Worm (Caenorhabditis elegans) whole organism, late embryonic: ENCODE measurements around the gene par-3.

Experiments
- C08G9.2 ChIP-seq: sonication (generic microtip); optimal IDR thresholded peaks from 2 replicates; lab custom pipeline; 2016; ENCODE audit warnings: mild to moderate bottlenecking, missing genetic modification characterization, moderate library complexity, missing compliant biosample characterization
- K02D7.2 ChIP-seq: sonication (generic microtip); optimal IDR thresholded peaks from 2 replicates; lab custom pipeline; 2017; ENCODE audit warnings: mild to moderate bottlenecking, missing genetic modification characterization, missing compliant biosample characterization
- K09A11.1 ChIP-seq: sonication (generic microtip); optimal IDR thresholded peaks from 2 replicates; lab custom pipeline; 2017; ENCODE audit warnings: antibody characterized with exemption, mild to moderate bottlenecking, missing genetic modification characterization, missing compliant biosample characterization; ENCODE audit not compliant: insufficient read depth
- T23F11.4 ChIP-seq: fragments of 200-800 bp; sonication (Bioruptor generic); optimal IDR thresholded peaks from 2 replicates; lab custom pipeline; 2018; ENCODE audit warnings: mild to moderate bottlenecking, missing genetic modification characterization, missing compliant biosample characterization
- Y22D7AL.16 ChIP-seq: sonication (generic microtip); optimal IDR thresholded peaks from 2 replicates; lab custom pipeline; 2016; ENCODE audit warnings: missing genetic modification characterization, missing compliant biosample characterization
- ama-1 ChIP-seq: fragments of 150-350 bp; optimal IDR thresholded peaks from 2 replicates; lab custom pipeline; 2014
- ceh-14 ChIP-seq: sonication (generic microtip); optimal IDR thresholded peaks from 2 replicates; lab custom pipeline; 2016; ENCODE audit warnings: missing genotype, missing genetic modification characterization, missing compliant biosample characterization
- ceh-18 ChIP-seq: sonication (generic microtip); optimal IDR thresholded peaks from 2 replicates; lab custom pipeline; 2016; ENCODE audit warnings: missing genetic modification characterization, missing compliant biosample characterization
- ceh-19 ChIP-seq: fragments of 200-800 bp; sonication (Bioruptor generic); optimal IDR thresholded peaks from 2 replicates; lab custom pipeline; 2018; ENCODE audit warnings: mild to moderate bottlenecking, missing genetic modification characterization, missing compliant biosample characterization
- ceh-2 ChIP-seq: sonication (generic microtip); optimal IDR thresholded peaks from 2 replicates; lab custom pipeline; 2016; ENCODE audit warnings: missing genotype, missing genetic modification characterization, missing compliant biosample characterization
- ceh-22 ChIP-seq: sonication (generic microtip); optimal IDR thresholded peaks from 2 replicates; lab custom pipeline; 2017; ENCODE audit warnings: missing biosample characterization, missing genetic modification characterization
- ceh-24 ChIP-seq: sonication (generic microtip); optimal IDR thresholded peaks from 2 replicates; lab custom pipeline; 2016; ENCODE audit warnings: mild to moderate bottlenecking, missing genetic modification characterization, missing compliant biosample characterization
- ceh-30 ChIP-seq: fragments of 150-350 bp; optimal IDR thresholded peaks from 2 replicates; lab custom pipeline; 2014; ENCODE audit warnings: missing biosample characterization, missing genetic modification characterization
- ceh-34 ChIP-seq: sonication (generic microtip); optimal IDR thresholded peaks from 2 replicates; lab custom pipeline; 2016; ENCODE audit warnings: mild to moderate bottlenecking, missing genetic modification characterization, missing compliant biosample characterization
- ceh-45 ChIP-seq: fragments of 200-800 bp; sonication (Bioruptor generic); IDR thresholded peaks from 2 replicates; pipeline ENCODE4 v1.3.6; 2022; ENCODE audit warnings: missing genetic modification reagents, missing genetic modification characterization, missing compliant biosample characterization
- ceh-48 ChIP-seq: sonication (generic microtip); optimal IDR thresholded peaks from 2 replicates; lab custom pipeline; 2016; ENCODE audit warnings: missing genetic modification characterization, inconsistent platforms, missing compliant biosample characterization
- ceh-9 ChIP-seq: sonication (generic microtip); optimal IDR thresholded peaks from 2 replicates; lab custom pipeline; 2016; ENCODE audit warnings: mild to moderate bottlenecking, missing genetic modification characterization, inconsistent platforms, missing compliant biosample characterization
- che-1 ChIP-seq: sonication (generic microtip); optimal IDR thresholded peaks from 2 replicates; lab custom pipeline; 2016; ENCODE audit warnings: mild to moderate bottlenecking, missing genetic modification characterization, missing compliant biosample characterization
- dmd-4 ChIP-seq: sonication (generic microtip); optimal IDR thresholded peaks from 2 replicates; lab custom pipeline; 2016; ENCODE audit warnings: borderline replicate concordance, missing genetic modification characterization, missing compliant biosample characterization
- dve-1 ChIP-seq: sonication (generic microtip); optimal IDR thresholded peaks from 2 replicates; lab custom pipeline; 2017; ENCODE audit warnings: antibody characterized with exemption, mild to moderate bottlenecking, missing genetic modification characterization, missing compliant biosample characterization
- elt-4 ChIP-seq: sonication (generic microtip); optimal IDR thresholded peaks from 2 replicates; lab custom pipeline; 2016; ENCODE audit warnings: missing genetic modification characterization, missing compliant biosample characterization
- eyg-1 ChIP-seq: sonication (generic microtip); optimal IDR thresholded peaks from 2 replicates; lab custom pipeline; 2016; ENCODE audit warnings: missing genotype, missing genetic modification characterization, missing compliant biosample characterization
- fkh-6 ChIP-seq: sonication (generic microtip); optimal IDR thresholded peaks from 2 replicates; lab custom pipeline; 2016; ENCODE audit warnings: missing genetic modification characterization, missing compliant biosample characterization
- hlh-13 ChIP-seq: fragments of 200-800 bp; sonication (Bioruptor generic); optimal IDR thresholded peaks from 2 replicates; lab custom pipeline; 2018; ENCODE audit warnings: mild to moderate bottlenecking, missing genetic modification characterization, missing compliant biosample characterization
- hlh-30 ChIP-seq: sonication (generic microtip); optimal IDR thresholded peaks from 2 replicates; lab custom pipeline; 2017; ENCODE audit warnings: antibody characterized with exemption, missing genetic modification characterization, missing compliant biosample characterization; ENCODE audit not compliant: insufficient read depth
- hlh-8 ChIP-seq: sonication (generic microtip); optimal IDR thresholded peaks from 2 replicates; lab custom pipeline; 2016; ENCODE audit warnings: missing genotype, missing genetic modification characterization, missing compliant biosample characterization
- lim-6 ChIP-seq: sonication (generic microtip); optimal IDR thresholded peaks from 2 replicates; lab custom pipeline; 2016; ENCODE audit warnings: missing genetic modification characterization, missing compliant biosample characterization
- lin-11 ChIP-seq: fragments of 200-800 bp; sonication (Bioruptor generic); optimal IDR thresholded peaks from 2 replicates; lab custom pipeline; 2018; ENCODE audit warnings: mild to moderate bottlenecking, missing genetic modification characterization, missing compliant biosample characterization
- mec-3 ChIP-seq: sonication (generic microtip); optimal IDR thresholded peaks from 2 replicates; lab custom pipeline; 2016; ENCODE audit warnings: borderline replicate concordance, missing genetic modification characterization, missing compliant biosample characterization
- nhr-11 ChIP-seq: fragments of 150-350 bp; optimal IDR thresholded peaks from 2 replicates; lab custom pipeline; 2014; ENCODE audit warnings: missing biosample characterization, missing genetic modification characterization
- odd-2 ChIP-seq: sonication (generic microtip); optimal IDR thresholded peaks from 2 replicates; lab custom pipeline; 2017; ENCODE audit warnings: antibody characterized with exemption, mild to moderate bottlenecking, missing genetic modification characterization, missing compliant biosample characterization
- pag-3 ChIP-seq: sonication (generic microtip); optimal IDR thresholded peaks from 2 replicates; lab custom pipeline; 2016; ENCODE audit warnings: missing compliant biosample characterization, missing genetic modification characterization, borderline replicate concordance
- pat-9 ChIP-seq: fragments of 200-800 bp; sonication (Bioruptor generic); optimal IDR thresholded peaks from 2 replicates; lab custom pipeline; 2018; ENCODE audit warnings: mild to moderate bottlenecking, missing genetic modification characterization, moderate library complexity, missing compliant biosample characterization
- pax-1 ChIP-seq: fragments of 150-350 bp; optimal IDR thresholded peaks from 2 replicates; lab custom pipeline; 2014; ENCODE audit warnings: missing biosample characterization, missing genetic modification characterization
- pha-4 ChIP-seq: fragments of 150-350 bp; optimal IDR thresholded peaks from 2 replicates; lab custom pipeline; 2018; ENCODE audit warnings: missing biosample characterization, missing genetic modification reagents, missing genetic modification characterization
- ref-2 ChIP-seq: sonication (generic microtip); optimal IDR thresholded peaks from 2 replicates; lab custom pipeline; 2016; ENCODE audit warnings: missing genetic modification characterization, missing compliant biosample characterization
- sdc-2 ChIP-seq: sonication (generic microtip); optimal IDR thresholded peaks from 2 replicates; lab custom pipeline; 2016; ENCODE audit warnings: missing genotype, missing genetic modification characterization, missing compliant biosample characterization
- sox-2 ChIP-seq: fragments of 200-800 bp; sonication (Bioruptor generic); IDR thresholded peaks from 2 replicates; pipeline ENCODE4 v1.3.6; 2022; ENCODE audit warnings: missing genetic modification reagents, missing genetic modification characterization, missing compliant biosample characterization
- sox-4 ChIP-seq: sonication (generic microtip); optimal IDR thresholded peaks from 2 replicates; lab custom pipeline; 2017; ENCODE audit warnings: mild to moderate bottlenecking, missing genetic modification characterization, inconsistent platforms, missing compliant biosample characterization
- tbx-2 ChIP-seq: sonication (generic microtip); optimal IDR thresholded peaks from 2 replicates; lab custom pipeline; 2016; ENCODE audit warnings: missing genetic modification characterization, missing compliant biosample characterization
- tbx-7 ChIP-seq: sonication (generic microtip); optimal IDR thresholded peaks from 2 replicates; lab custom pipeline; 2016; ENCODE audit warnings: missing genotype, missing genetic modification characterization, missing compliant biosample characterization
- ttx-3 ChIP-seq: sonication (generic microtip); optimal IDR thresholded peaks from 2 replicates; lab custom pipeline; 2016; ENCODE audit warnings: missing genetic modification reagents, missing genetic modification characterization, missing compliant biosample characterization
- unc-55 ChIP-seq: sonication (generic microtip); optimal IDR thresholded peaks from 2 replicates; lab custom pipeline; 2017; ENCODE audit warnings: missing biosample characterization, missing genetic modification reagents, missing genetic modification characterization
- unc-86 ChIP-seq: sonication (generic microtip); optimal IDR thresholded peaks from 2 replicates; lab custom pipeline; 2016; ENCODE audit warnings: missing genetic modification characterization, missing compliant biosample characterization
- zip-5 ChIP-seq: sonication (generic microtip); optimal IDR thresholded peaks from 2 replicates; lab custom pipeline; 2016; ENCODE audit warnings: missing genetic modification characterization, missing compliant biosample characterization

Gene par-3

ce11 chrIII:5621236-5621635, 42.8 kb upstream of the par-3 start (continued):
- no peak for TF ChIP-seq nhr-11 (tag; lab: Kevin White, UChicago)
- peak; percentile 11 for TF ChIP-seq sox-4
- TF ChIP-seq mec-3 (tag; lab: Kevin White, UChicago): no peak
- TF ChIP-seq elt-4 (tag; lab: Kevin White, UChicago): no peak
- TF ChIP-seq zip-5 (tag; lab: Kevin White, UChicago): no peak
- TF ChIP-seq ama-1 (lab: Kevin White, UChicago): no peak
- no peak for TF ChIP-seq che-1 (tag; lab: Kevin White, UChicago)
- no peak for TF ChIP-seq fkh-6 (tag; lab: Kevin White, UChicago)
- no peak for TF ChIP-seq C08G9.2 (tag; lab: Kevin White, UChicago)
- peak; percentile 44 for TF ChIP-seq tbx-2 (tag; lab: Kevin White, UChicago)
- no peak for TF ChIP-seq Y22D7AL.16 (tag; lab: Kevin White, UChicago)
- no peak for TF ChIP-seq ceh-9 (tag; lab: Kevin White, UChicago)
- peak; percentile 34 for TF ChIP-seq ceh-34 (tag; lab: Kevin White, UChicago)
- TF ChIP-seq dve-1 (tag; lab: Kevin White, UChicago): peak; percentile 28
- TF ChIP-seq hlh-30 (tag; lab: Kevin White, UChicago): peak; percentile 23
- peak; percentile 17 for TF ChIP-seq ceh-2 (tag; lab: Kevin White, UChicago)
- TF ChIP-seq T23F11.4: no peak
- TF ChIP-seq pha-4 (tag; lab: Kevin White, UChicago): no peak
- TF ChIP-seq ceh-14 (tag; lab: Kevin White, UChicago): peak; percentile 33
- no peak for TF ChIP-seq lin-11
- TF ChIP-seq ceh-48 (tag; lab: Kevin White, UChicago): no peak
- TF ChIP-seq pax-1: no peak
- no peak for TF ChIP-seq eyg-1 (tag; lab: Kevin White, UChicago)
- no peak for TF ChIP-seq tbx-7 (tag; lab: Kevin White, UChicago)
- peak; percentile 33 for TF ChIP-seq ref-2
- TF ChIP-seq pag-3 (tag; lab: Kevin White, UChicago): no peak
- TF ChIP-seq K09A11.1 (tag; lab: Kevin White, UChicago): no peak
- no peak for TF ChIP-seq unc-86 (tag; lab: Kevin White, UChicago)
- TF ChIP-seq ceh-19 (GFP tag; lab: Kevin White, UChicago): peak; percentile 40
- peak; percentile 85 for TF ChIP-seq unc-55 (GFP tag; lab: Kevin White, UChicago)
- no peak for TF ChIP-seq lim-6 (tag; lab: Kevin White, UChicago)
- TF ChIP-seq K02D7.2 (tag; lab: Kevin White, UChicago): no peak
- TF ChIP-seq sox-2 (GFP tag; lab: Robert Waterston, UW): no peak
- no peak for TF ChIP-seq pat-9 (tag; lab: Kevin White, UChicago)
- no peak for TF ChIP-seq ceh-22 (tag; lab: Kevin White, UChicago)
- TF ChIP-seq odd-2: no peak
- TF ChIP-seq ttx-3 (tag; lab: Kevin White, UChicago): no peak
- no peak for TF ChIP-seq ceh-24 (tag; lab: Kevin White, UChicago)
- TF ChIP-seq hlh-8 (tag; lab: Kevin White, UChicago): no peak
- TF ChIP-seq sdc-2 (tag; lab: Kevin White, UChicago): no peak
- TF ChIP-seq hlh-13 (GFP tag; lab: Kevin White, UChicago): no peak
- no peak for TF ChIP-seq dmd-4 (tag; lab: Kevin White, UChicago)
- peak; percentile 8 for TF ChIP-seq ceh-18 (tag; lab: Kevin White, UChicago)
- no peak for TF ChIP-seq ceh-45 (GFP tag; lab: Robert Waterston, UW)
- no peak for TF ChIP-seq ceh-30 (tag; lab: Kevin White, UChicago)
